Worm (Caenorhabditis elegans): ENCODE results near the gene bus-4.

Gene bus-4

DNA sequence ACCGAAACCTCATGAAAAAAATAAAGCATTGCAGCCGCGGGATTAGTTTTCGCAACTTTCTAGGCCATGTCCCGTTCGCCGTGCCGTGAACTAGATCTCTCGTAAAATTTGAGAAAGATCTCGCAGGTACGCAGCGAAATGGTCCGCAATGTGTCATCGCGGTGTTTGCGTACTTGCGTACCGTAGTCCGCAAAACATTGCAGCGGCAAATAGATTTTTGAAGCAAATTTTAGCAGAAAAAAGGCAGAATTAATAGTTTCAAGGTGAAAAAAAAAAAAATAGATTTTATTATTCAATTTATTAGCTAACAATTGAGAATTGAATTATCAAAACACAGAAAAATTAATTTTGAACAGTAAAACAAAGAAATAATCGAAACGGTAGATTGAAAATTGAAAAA is 39.9 kb downstream of the bus-4 start:
- TF ChIP-seq jun-1 (tag; optimal IDR thresholded peaks at IDR 0.05) (peak; percentile 10), nhr-25 (tag; optimal IDR thresholded peaks at IDR 0.05) (peak; percentile 51), R02D3.7 (tag; optimal IDR thresholded peaks at IDR 0.05) (peak; percentile 84), lsy-12 (tag; optimal IDR thresholded peaks at IDR 0.05) (peak; percentile 92), nfya-1 (tag; optimal IDR thresholded peaks at IDR 0.05; ENCODE audit: insufficient read depth) (peak; percentile 72), snpc-4 (tag; optimal IDR thresholded peaks at IDR 0.05) (peak; percentile 54), ceh-28 (tag; optimal IDR thresholded peaks at IDR 0.05) (peak; percentile 40), lin-15B (tag; optimal IDR thresholded peaks at IDR 0.05) (peak; percentile 84), elt-2 (tag; optimal IDR thresholded peaks at IDR 0.05) (peak; percentile 79), nhr-11 (tag; optimal IDR thresholded peaks at IDR 0.05) (peak; percentile 73), nhr-23 (tag; optimal IDR thresholded peaks at IDR 0.05) (peak; percentile 83), nhr-43 (tag; optimal IDR thresholded peaks at IDR 0.05; ENCODE audit: poor library complexity, severe bottlenecking) (peak; percentile 88), nhr-77 (tag; optimal IDR thresholded peaks at IDR 0.05) (peak; percentile 60), ceh-82 (tag; optimal IDR thresholded peaks at IDR 0.05) (peak; percentile 10), pha-4 (tag; optimal IDR thresholded peaks at IDR 0.05) (peak; percentile 22), ZK546.5 (tag; optimal IDR thresholded peaks at IDR 0.05) (peak; percentile 46), tbx-2 (tag; optimal IDR thresholded peaks at IDR 0.05) (peak; percentile 88)

DNA sequence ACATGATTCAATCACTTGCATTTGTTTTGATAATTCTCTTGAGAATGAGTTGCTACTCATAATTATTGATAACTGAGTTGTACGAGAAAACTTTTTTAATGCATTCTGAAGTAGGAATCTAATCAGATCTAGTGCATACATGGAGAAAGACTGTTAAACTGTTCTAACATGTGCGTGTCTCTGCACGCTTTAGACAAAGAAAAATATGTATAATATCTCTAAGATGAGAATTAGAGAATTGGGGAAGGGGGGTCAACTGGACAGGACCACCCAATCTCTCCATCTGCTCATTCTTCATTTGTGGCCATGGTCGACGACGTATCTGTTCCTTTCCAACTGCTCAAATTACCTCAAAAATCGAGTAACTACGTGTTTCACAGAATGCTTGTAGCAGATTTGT is 49.2 kb downstream of the bus-4 start, which contains the start of gene fbxb-78:
Gene fbxb-78, plus strand, starts transcription at position 301 of the 400 bp plus-strand sequence.
- TF ChIP-seq nhr-237 (tag; optimal IDR thresholded peaks at IDR 0.05) (no peak), mdl-1 (tag; optimal IDR thresholded peaks at IDR 0.05) (no peak), nhr-25 (tag; optimal IDR thresholded peaks at IDR 0.05) (no peak), ZK546.5 (tag; optimal IDR thresholded peaks at IDR 0.05) (no peak), nfya-1 (tag; optimal IDR thresholded peaks at IDR 0.05; ENCODE audit: insufficient read depth) (no peak), mml-1 (tag; optimal IDR thresholded peaks at IDR 0.05) (no peak), egl-27 (tag; optimal IDR thresholded peaks at IDR 0.05) (no peak), ceh-9 (tag; optimal IDR thresholded peaks at IDR 0.05) (no peak), elt-3 (tag; optimal IDR thresholded peaks at IDR 0.05) (no peak), eor-1 (tag; optimal IDR thresholded peaks at IDR 0.05) (no peak), egl-5 (tag; optimal IDR thresholded peaks at IDR 0.05) (no peak), nhr-43 (tag; optimal IDR thresholded peaks at IDR 0.05; ENCODE audit: poor library complexity, severe bottlenecking) (no peak), aly-2 (tag; optimal IDR thresholded peaks at IDR 0.05) (no peak), R02D3.7 (tag; optimal IDR thresholded peaks at IDR 0.05) (no peak), pha-4 (tag; optimal IDR thresholded peaks at IDR 0.05) (no peak), fkh-2 (tag; optimal IDR thresholded peaks at IDR 0.05) (no peak), hmg-11 (tag; optimal IDR thresholded peaks at IDR 0.05) (no peak), fkh-10 (GFP tag; optimal IDR thresholded peaks at IDR 0.05) (no peak)

All from whole organism, L3 larva.